Fruit fly (Drosophila melanogaster) whole organism, pupa: Measurements from ENCODE around the gene PQBP1.

Experiments
- CG10348 ChIP-seq: fragments of 200-800 bp; sonication (Bioruptor generic); IDR thresholded peaks from 2 replicates; pipeline ENCODE4 v1.3.6; 2022; ENCODE audit warnings: missing biosample characterization, missing genetic modification characterization
- CG12605 ChIP-seq: fragments of 200-800 bp; sonication (Bioruptor generic); IDR thresholded peaks from 2 replicates; pipeline ENCODE4 v1.3.6; 2022; ENCODE audit warnings: missing biosample characterization, missing genetic modification characterization
- CG14655 ChIP-seq: fragments of 200-800 bp; sonication (Bioruptor generic); optimal IDR thresholded peaks from 3 replicates; lab custom pipeline; 2017; ENCODE audit warnings: mild to moderate bottlenecking, missing biosample characterization, missing genetic modification reagents, missing genetic modification characterization
- CG17806 ChIP-seq: fragments of 200-800 bp; sonication (Bioruptor generic); optimal IDR thresholded peaks from 2 replicates; lab custom pipeline; 2018; ENCODE audit warnings: missing biosample characterization, mild to moderate bottlenecking, missing genetic modification characterization, moderate library complexity
- CG4496 ChIP-seq: fragments of 200-800 bp; sonication (Bioruptor generic); IDR thresholded peaks from 3 replicates; pipeline ENCODE4 v1.3.6; 2022; ENCODE audit warnings: missing biosample characterization, missing genetic modification characterization
- CG8159 ChIP-seq: fragments of 200-800 bp; sonication (Bioruptor generic); optimal IDR thresholded peaks from 3 replicates; lab custom pipeline; 2018; ENCODE audit warnings: missing biosample characterization, mild to moderate bottlenecking, missing genetic modification characterization, moderate library complexity
- CG8301 ChIP-seq: fragments of 200-800 bp; sonication (Bioruptor generic); optimal IDR thresholded peaks from 2 replicates; lab custom pipeline; 2018; ENCODE audit warnings: missing biosample characterization, mild to moderate bottlenecking, missing genetic modification characterization
- CG9948 ChIP-seq: fragments of 200-800 bp; sonication (Bioruptor generic); optimal IDR thresholded peaks from 2 replicates; lab custom pipeline; 2018; ENCODE audit warnings: missing biosample characterization, mild to moderate bottlenecking, missing genetic modification characterization, moderate library complexity
- D1 ChIP-seq: fragments of 200-800 bp; sonication (Bioruptor generic); optimal IDR thresholded peaks from 2 replicates; lab custom pipeline; 2018; ENCODE audit warnings: missing biosample characterization, mild to moderate bottlenecking, missing genetic modification characterization, moderate library complexity
- EcR ChIP-seq: fragments of 200-800 bp; sonication (Bioruptor generic); optimal IDR thresholded peaks from 3 replicates; lab custom pipeline; 2019; ENCODE audit warnings: missing biosample characterization, missing genetic modification characterization, mild to moderate bottlenecking, moderate library complexity, missing genetic modification reagents
- Ets98B ChIP-seq: fragments of 200-800 bp; sonication (Bioruptor generic); IDR thresholded peaks from 2 replicates; pipeline ENCODE4 v1.3.6; 2022; ENCODE audit warnings: missing biosample characterization, missing genetic modification characterization
- Snoo ChIP-seq: fragments of 200-800 bp; sonication (Bioruptor generic); optimal IDR thresholded peaks from 3 replicates; lab custom pipeline; 2017; ENCODE audit warnings: missing biosample characterization, mild to moderate bottlenecking, missing genetic modification characterization, inconsistent platforms
- fd96Ca ChIP-seq: fragments of 200-800 bp; sonication (Bioruptor generic); IDR thresholded peaks from 3 replicates; pipeline ENCODE4 v1.3.6; 2022; ENCODE audit warnings: missing biosample characterization, missing genetic modification characterization
- rn ChIP-seq: fragments of 200-800 bp; sonication (Bioruptor generic); IDR thresholded peaks from 2 replicates; pipeline ENCODE4 v1.3.6; 2022; ENCODE audit warnings: missing biosample characterization, missing genetic modification characterization

- TF ChIP-seq CG14655 (GFP tag; lab: Kevin White, UChicago) (no peak), EcR (GFP tag; lab: Kevin White, UChicago) (no peak), CG4496 (GFP tag; lab: Robert Waterston, UW) (no peak), CG17806 (tag; lab: Kevin White, UChicago) (no peak), CG9948 (tag; lab: Kevin White, UChicago) (no peak), Ets98B (GFP tag; lab: Robert Waterston, UW) (no peak), D1 (tag; lab: Kevin White, UChicago) (no peak), CG8301 (tag; lab: Kevin White, UChicago) (no peak), CG10348 (GFP tag; lab: Robert Waterston, UW) (no peak), Snoo (no peak), fd96Ca (GFP tag; lab: Robert Waterston, UW) (no peak), CG8159 (tag; lab: Kevin White, UChicago) (no peak), CG12605 (no peak), rn (GFP tag; lab: Robert Waterston, UW) (no peak)
Observed at dm6 chr3R:25070871-25071270, 5.3 kb downstream of the PQBP1 start, which contains the start of gene CG11836.
